Fruit fly (Drosophila melanogaster): ENCODE results near the gene CG13907.

Gene CG13907

DNA sequence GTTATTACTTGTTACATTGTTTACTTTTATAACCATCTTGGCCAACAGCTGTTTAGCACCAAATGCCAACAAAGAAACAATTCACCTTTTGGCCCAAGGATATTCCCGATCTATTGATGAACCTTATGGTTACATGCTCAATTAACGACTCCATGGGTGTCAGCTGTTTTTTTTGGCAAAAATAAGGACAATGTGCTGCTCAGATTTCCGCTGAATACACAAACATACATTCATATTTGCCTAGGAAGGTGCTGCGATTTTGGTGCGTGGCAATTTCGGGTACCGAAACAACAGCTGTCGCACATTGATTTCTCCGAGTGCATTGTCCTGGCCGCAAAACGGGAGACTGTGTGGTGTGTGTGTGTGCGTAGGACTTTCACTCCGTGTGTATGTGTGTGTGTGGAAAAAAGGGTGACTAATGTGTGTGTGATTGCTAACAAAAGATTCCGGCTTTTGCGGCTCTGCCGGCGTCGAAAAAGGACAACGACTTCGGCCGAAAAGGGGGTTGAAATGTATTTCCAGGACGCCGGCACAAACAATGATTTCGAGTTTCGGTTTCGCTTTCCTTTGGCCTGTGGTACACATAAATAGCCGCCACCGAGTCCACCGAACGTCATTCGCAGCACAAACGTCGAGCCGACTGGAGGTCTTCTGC is 26.8 kb upstream of the CG13907 start, which contains the start of gene nerfin-1 (continued):
- TF ChIP-seq fu2 (GFP tag; optimal IDR thresholded peaks at IDR 0.05) (no peak), CG10267 (tag; optimal IDR thresholded peaks at IDR 0.05) (no peak), dimm (GFP tag; IDR thresholded peaks at IDR 0.05) (no peak), CG9817 (tag; optimal IDR thresholded peaks at IDR 0.05) (no peak), CG1832 (GFP tag; optimal IDR thresholded peaks at IDR 0.05) (no peak), H2.0 (GFP tag; IDR thresholded peaks at IDR 0.05) (no peak), HHEX (GFP tag; optimal IDR thresholded peaks at IDR 0.05) (no peak), CG13123 (GFP tag; optimal IDR thresholded peaks at IDR 0.05) (no peak), Dfd (GFP tag; optimal IDR thresholded peaks at IDR 0.05) (no peak), CG11723 (GFP tag; optimal IDR thresholded peaks at IDR 0.05) (peak; percentile 15), Adf1 (GFP tag; IDR thresholded peaks at IDR 0.05) (no peak; the same call in 1 of the 2 replicates), Elba2 (GFP tag; optimal IDR thresholded peaks at IDR 0.05) (no peak), esg (GFP tag; conservative IDR thresholded peaks at IDR 0.05) (no peak), Hr39 (optimal IDR thresholded peaks at IDR 0.05) (no peak), CG10565 (GFP tag; optimal IDR thresholded peaks at IDR 0.05) (no peak), CG2116 (GFP tag; optimal IDR thresholded peaks at IDR 0.05) (no peak), Nf-YB (GFP tag; optimal IDR thresholded peaks at IDR 0.05) (no peak), CG15269 (tag; optimal IDR thresholded peaks at IDR 0.05) (no peak), yki (optimal IDR thresholded peaks at IDR 0.05) (no peak), CG11504 (tag; optimal IDR thresholded peaks at IDR 0.05) (peak; percentile 56), onecut (GFP tag; IDR thresholded peaks at IDR 0.05) (0 out of 2 replicates have a peak, but pooled peaks have one; percentile 28), tna (GFP tag; IDR thresholded peaks at IDR 0.05; ENCODE audit: partially characterized antibody) (no peak), CG4730 (GFP tag; IDR thresholded peaks at IDR 0.05) (no peak), ro (GFP tag; IDR thresholded peaks at IDR 0.05) (no peak), Fer3 (tag; optimal IDR thresholded peaks at IDR 0.05) (no peak), grau (tag; optimal IDR thresholded peaks at IDR 0.05) (peak; percentile 5), pzg (GFP tag; optimal IDR thresholded peaks at IDR 0.05) (no peak), HLH4C (GFP tag; IDR thresholded peaks at IDR 0.05; ENCODE audit: partially characterized antibody) (no peak), Xrp1 (GFP tag; IDR thresholded peaks at IDR 0.05) (no peak), NFAT (GFP tag; IDR thresholded peaks at IDR 0.05) (no peak), CG6254 (GFP tag; optimal IDR thresholded peaks at IDR 0.05) (peak; percentile 70), CG7372 (GFP tag; IDR thresholded peaks at IDR 0.05) (no peak), CG14965 (GFP tag; optimal IDR thresholded peaks at IDR 0.05; ENCODE audit: borderline replicate concordance) (no peak), Ada2b (GFP tag; IDR thresholded peaks at IDR 0.05) (no peak), slp2 (GFP tag; optimal IDR thresholded peaks at IDR 0.05) (peak; percentile 24), Ptx1 (GFP tag; IDR thresholded peaks at IDR 0.05) (no peak), CG9609 (GFP tag; optimal IDR thresholded peaks at IDR 0.05) (peak; percentile 19), insv (GFP tag; optimal IDR thresholded peaks at IDR 0.05) (no peak), CG7786 (GFP tag; optimal IDR thresholded peaks at IDR 0.05) (peak; percentile 15), CG14441 (GFP tag; IDR thresholded peaks at IDR 0.05) (no peak), CG30020 (tag; optimal IDR thresholded peaks at IDR 0.05) (no peak), CG33557 (GFP tag; optimal IDR thresholded peaks at IDR 0.05) (no peak), D (optimal IDR thresholded peaks at IDR 0.05) (peak; percentile 81), D (GFP tag; optimal IDR thresholded peaks at IDR 0.05) (peak; percentile 37)
